Worm (Caenorhabditis elegans): ENCODE results near the gene Y105C5B.1413.

- TF ChIP-seq snpc-4 (tag; optimal IDR thresholded peaks at IDR 0.05) (no peak), ces-1 (GFP tag; optimal IDR thresholded peaks at IDR 0.05) (no peak), unc-120 (tag; optimal IDR thresholded peaks at IDR 0.05; ENCODE audit: poor library complexity, severe bottlenecking) (no peak), ceh-39 (tag; optimal IDR thresholded peaks at IDR 0.05) (no peak)
These were observed 1.6 kb upstream of the Y105C5B.1413 start for ce11 chrIV:16186008-16186407.
